Worm (Caenorhabditis elegans) whole organism, midembryonic: ENCODE results near the gene T23B12.5.

Experiments
- flt-1 ChIP-seq: fragments of 200-800 bp; sonication (Bioruptor generic); IDR thresholded peaks from 2 replicates; pipeline ENCODE4 v1.3.6; 2022; ENCODE audit warnings: missing genetic modification characterization, missing compliant biosample characterization
- tab-1 ChIP-seq: fragments of 200-800 bp; sonication (Bioruptor generic); IDR thresholded peaks from 2 replicates; pipeline ENCODE4 v1.3.6; 2022; ENCODE audit warnings: missing genetic modification characterization, missing compliant biosample characterization

- no peak for TF ChIP-seq flt-1 (GFP tag; lab: Robert Waterston, UW)
- TF ChIP-seq tab-1 (GFP tag; lab: Robert Waterston, UW): no peak
Measured at ce11 chrV:8454995-8455446, 7.2 kb upstream of the T23B12.5 start, which contains the start of gene T23B12.11.
